Fruit fly (Drosophila melanogaster) whole organism, embryonic: ENCODE measurements around the gene KFase.
A peak's percentile ranks its signal among the peaks of the same experiment; 100 is the strongest.

ENCODE experiments used
- ATbp ChIP-seq: fragments of 200-800 bp; sonication (Bioruptor generic); optimal IDR thresholded peaks from 2 replicates; lab custom pipeline; 2017; ENCODE audit warnings: missing biosample characterization, mild to moderate bottlenecking, missing genetic modification characterization, missing genetic modification reagents
- Atf-2 ChIP-seq: fragments of 200-800 bp; sonication (Bioruptor generic); optimal IDR thresholded peaks from 2 replicates; lab custom pipeline; 2016; ENCODE audit warnings: missing biosample characterization, missing genetic modification characterization
- B-H1 ChIP-seq: fragments of 200-800 bp; sonication (Bioruptor generic); IDR thresholded peaks from 3 replicates; pipeline ENCODE4 v1.3.6; 2022; ENCODE audit warnings: missing biosample characterization, missing genetic modification characterization
- C15 ChIP-seq: fragments of 200-800 bp; sonication (Bioruptor generic); IDR thresholded peaks from 3 replicates; pipeline ENCODE4 v1.3.6; 2022; ENCODE audit warnings: missing biosample characterization, missing genetic modification characterization
- CG11085 ChIP-seq: fragments of 200-800 bp; sonication (Bioruptor generic); IDR thresholded peaks from 2 replicates; pipeline ENCODE4 v1.3.6; 2022; ENCODE audit warnings: missing biosample characterization, missing genetic modification characterization
- CG12155 ChIP-seq: fragments of 200-800 bp; sonication (Bioruptor generic); optimal IDR thresholded peaks from 3 replicates; lab custom pipeline; 2016; ENCODE audit warnings: missing biosample characterization, missing genetic modification characterization
- CG14441 ChIP-seq: fragments of 200-800 bp; sonication (Bioruptor generic); IDR thresholded peaks from 2 replicates; pipeline ENCODE4 v1.3.6; 2022; ENCODE audit warnings: missing biosample characterization, missing genetic modification characterization
- CG14667 ChIP-seq: fragments of 200-800 bp; sonication (Bioruptor generic); IDR thresholded peaks from 2 replicates; pipeline ENCODE4 v1.3.6; 2022; ENCODE audit warnings: missing biosample characterization, missing genetic modification characterization
- CG14710 ChIP-seq: fragments of 200-800 bp; sonication (Bioruptor generic); optimal IDR thresholded peaks from 3 replicates; lab custom pipeline; 2019; ENCODE audit warnings: missing biosample characterization, mild to moderate bottlenecking, missing genetic modification characterization, moderate library complexity
- CG1603 ChIP-seq: fragments of 200-800 bp; sonication (Bioruptor generic); optimal IDR thresholded peaks from 2 replicates; lab custom pipeline; 2019; ENCODE audit warnings: missing biosample characterization, mild to moderate bottlenecking, missing genetic modification characterization, moderate library complexity
- CG1647 ChIP-seq: fragments of 200-800 bp; sonication (Bioruptor generic); optimal IDR thresholded peaks from 3 replicates; lab custom pipeline; 2016; ENCODE audit warnings: missing biosample characterization, missing genetic modification characterization
- CG17359 ChIP-seq: fragments of 200-800 bp; sonication (Bioruptor generic); optimal IDR thresholded peaks from 3 replicates; lab custom pipeline; 2018; ENCODE audit warnings: missing biosample characterization, mild to moderate bottlenecking, missing genetic modification characterization, moderate library complexity
- CG17361 ChIP-seq: fragments of 200-800 bp; sonication (Bioruptor generic); IDR thresholded peaks from 3 replicates; pipeline ENCODE4 v1.3.6; 2022; ENCODE audit warnings: missing biosample characterization, missing genetic modification characterization
- CG17568 ChIP-seq: fragments of 200-800 bp; sonication (Bioruptor generic); optimal IDR thresholded peaks from 2 replicates; lab custom pipeline; 2018; ENCODE audit warnings: missing biosample characterization, mild to moderate bottlenecking, missing genetic modification characterization, moderate library complexity
- CG18011 ChIP-seq: fragments of 200-800 bp; sonication (Bioruptor generic); optimal IDR thresholded peaks from 2 replicates; lab custom pipeline; 2017; ENCODE audit warnings: missing biosample characterization, missing genetic modification characterization, mild to moderate bottlenecking, moderate library complexity, missing genotype
- CG18476 ChIP-seq: fragments of 200-800 bp; sonication (Bioruptor generic); optimal IDR thresholded peaks from 2 replicates; lab custom pipeline; 2016; ENCODE audit warnings: missing biosample characterization, mild to moderate bottlenecking, missing genetic modification characterization
- CG2875 ChIP-seq: fragments of 200-800 bp; sonication (Bioruptor generic); optimal IDR thresholded peaks from 2 replicates; lab custom pipeline; 2017; ENCODE audit warnings: missing biosample characterization, mild to moderate bottlenecking, missing genetic modification characterization, missing genetic modification reagents
- CG30020 ChIP-seq: fragments of 200-800 bp; optimal IDR thresholded peaks from 2 replicates; lab custom pipeline; 2019; ENCODE audit warnings: missing biosample characterization, mild to moderate bottlenecking, missing genetic modification characterization, moderate library complexity
- CG30403 ChIP-seq: fragments of 200-800 bp; sonication (Bioruptor generic); optimal IDR thresholded peaks from 3 replicates; lab custom pipeline; 2016; ENCODE audit warnings: missing biosample characterization, missing genetic modification characterization
- CG30431 ChIP-seq: fragments of 200-800 bp; sonication (Bioruptor generic); optimal IDR thresholded peaks from 2 replicates; lab custom pipeline; 2017; ENCODE audit warnings: missing biosample characterization, missing genetic modification characterization
- CG31224 ChIP-seq: fragments of 200-800 bp; sonication (Bioruptor generic); IDR thresholded peaks from 2 replicates; pipeline ENCODE4 v1.3.6; 2022; ENCODE audit warnings: missing biosample characterization, missing genetic modification characterization
- CG31441 ChIP-seq: fragments of 200-800 bp; sonication (Bioruptor generic); IDR thresholded peaks from 2 replicates; pipeline ENCODE4 v1.3.6; 2022; ENCODE audit warnings: missing biosample characterization, missing genetic modification characterization
- CG3281 ChIP-seq: fragments of 200-800 bp; sonication (Bioruptor generic); optimal IDR thresholded peaks from 3 replicates; lab custom pipeline; 2017; ENCODE audit warnings: missing biosample characterization, mild to moderate bottlenecking, missing genetic modification characterization
- CG4328 ChIP-seq: fragments of 200-800 bp; sonication (Bioruptor generic); optimal IDR thresholded peaks from 3 replicates; lab custom pipeline; 2017; ENCODE audit warnings: missing biosample characterization, missing genetic modification reagents, missing genetic modification characterization
- CG7839 ChIP-seq: fragments of 200-800 bp; sonication (Bioruptor generic); optimal IDR thresholded peaks from 3 replicates; lab custom pipeline; 2018; ENCODE audit warnings: missing biosample characterization, mild to moderate bottlenecking, missing genetic modification characterization, moderate library complexity
- CG8290 ChIP-seq, 3 experiments: fragments of 200-800 bp; sonication (Bioruptor generic); optimal IDR thresholded peaks; 2 replicates each; lab custom pipeline; 2016 to 2019; ENCODE audit warnings: missing biosample characterization in 3 of 3, missing genetic modification characterization in 3 of 3, mild to moderate bottlenecking in 2 of 3, moderate library complexity in 1 of 3
- CG8359 ChIP-seq: fragments of 200-800 bp; sonication (Bioruptor generic); optimal IDR thresholded peaks from 2 replicates; lab custom pipeline; 2017; ENCODE audit warnings: missing biosample characterization, mild to moderate bottlenecking, missing genetic modification characterization, borderline replicate concordance
- CG8388 ChIP-seq: fragments of 200-800 bp; sonication (Bioruptor generic); optimal IDR thresholded peaks from 2 replicates; lab custom pipeline; 2019; ENCODE audit warnings: missing biosample characterization, mild to moderate bottlenecking, missing genetic modification characterization, moderate library complexity
- CG9727 ChIP-seq: fragments of 200-800 bp; sonication (Bioruptor generic); optimal IDR thresholded peaks from 3 replicates; lab custom pipeline; 2017; ENCODE audit warnings: missing biosample characterization, mild to moderate bottlenecking, missing genetic modification characterization
- D19A ChIP-seq: fragments of 200-800 bp; optimal IDR thresholded peaks from 3 replicates; lab custom pipeline; 2019; ENCODE audit warnings: missing biosample characterization, mild to moderate bottlenecking, missing genetic modification characterization, moderate library complexity
- Doc2 ChIP-seq: fragments of 200-800 bp; sonication (Bioruptor generic); IDR thresholded peaks from 2 replicates; pipeline ENCODE4 v1.3.6; 2022; ENCODE audit warnings: missing biosample characterization, missing genetic modification characterization
- E2f1 ChIP-seq: fragments of 200-800 bp; sonication (Bioruptor generic); IDR thresholded peaks from 2 replicates; pipeline ENCODE4 v1.3.6; 2022; ENCODE audit warnings: missing biosample characterization, missing genetic modification characterization
- Fer2 ChIP-seq: fragments of 200-800 bp; sonication (Bioruptor generic); optimal IDR thresholded peaks from 2 replicates; lab custom pipeline; 2018; ENCODE audit warnings: missing biosample characterization, mild to moderate bottlenecking, missing genetic modification characterization, moderate library complexity
- Fer3 ChIP-seq: fragments of 200-800 bp; sonication (Bioruptor generic); optimal IDR thresholded peaks from 2 replicates; lab custom pipeline; 2018; ENCODE audit warnings: missing biosample characterization, mild to moderate bottlenecking, missing genetic modification characterization, moderate library complexity
- GATAe ChIP-seq: fragments of 200-800 bp; sonication (Bioruptor generic); conservative IDR thresholded peaks from 2 replicates; pipeline ENCODE4 v1.3.6; 2022; ENCODE audit warnings: missing biosample characterization, missing genetic modification characterization
- HHEX ChIP-seq: fragments of 200-800 bp; sonication (Bioruptor generic); optimal IDR thresholded peaks from 3 replicates; lab custom pipeline; 2017; ENCODE audit warnings: missing biosample characterization, mild to moderate bottlenecking, missing genetic modification characterization, missing genetic modification reagents
- Hmx ChIP-seq: fragments of 200-800 bp; sonication (Bioruptor generic); optimal IDR thresholded peaks from 2 replicates; lab custom pipeline; 2016; ENCODE audit warnings: missing biosample characterization, missing genetic modification characterization
- Max ChIP-seq: fragments of 200-800 bp; sonication (Bioruptor generic); optimal IDR thresholded peaks from 2 replicates; lab custom pipeline; 2016; ENCODE audit warnings: missing biosample characterization, mild to moderate bottlenecking, missing genetic modification characterization
- Optix ChIP-seq: fragments of 200-800 bp; sonication (Bioruptor generic); IDR thresholded peaks from 3 replicates; pipeline ENCODE4 v1.3.6; 2022; ENCODE audit warnings: missing biosample characterization, missing genetic modification characterization
- PHDP ChIP-seq: fragments of 200-800 bp; sonication (Bioruptor generic); optimal IDR thresholded peaks from 3 replicates; lab custom pipeline; 2018; ENCODE audit warnings: missing biosample characterization, mild to moderate bottlenecking, missing genetic modification characterization, moderate library complexity
- crol ChIP-seq: fragments of 200-800 bp; sonication (Bioruptor generic); IDR thresholded peaks from 2 replicates; pipeline ENCODE4 v1.3.6; 2022; ENCODE audit warnings: missing biosample characterization, missing genetic modification characterization
- ken ChIP-seq: fragments of 200-800 bp; sonication (Bioruptor generic); IDR thresholded peaks from 3 replicates; pipeline ENCODE4 v1.3.6; 2022; ENCODE audit warnings: missing biosample characterization, missing genetic modification characterization
- nom ChIP-seq: fragments of 200-800 bp; sonication (Bioruptor generic); optimal IDR thresholded peaks from 2 replicates; lab custom pipeline; 2017; ENCODE audit warnings: missing biosample characterization, missing genetic modification characterization, mild to moderate bottlenecking, moderate library complexity, missing genetic modification reagents
- otp ChIP-seq: fragments of 200-800 bp; sonication (Bioruptor generic); IDR thresholded peaks from 3 replicates; pipeline ENCODE4, ENCODE4 v1.3.6; 2022; ENCODE audit warnings: missing biosample characterization, missing genetic modification characterization
- psq ChIP-seq: fragments of 200-800 bp; sonication (Bioruptor generic); optimal IDR thresholded peaks from 2 replicates; lab custom pipeline; 2017; ENCODE audit warnings: missing biosample characterization, missing genetic modification characterization
- ranshi ChIP-seq: fragments of 200-800 bp; sonication (Bioruptor generic); IDR thresholded peaks from 2 replicates; pipeline ENCODE4 v1.3.6; 2022; ENCODE audit warnings: missing biosample characterization, missing genetic modification characterization
- run ChIP-seq: fragments of 200-800 bp; sonication (Bioruptor generic); optimal IDR thresholded peaks from 3 replicates; lab custom pipeline; 2018; ENCODE audit warnings: missing biosample characterization, mild to moderate bottlenecking, missing genetic modification characterization
- slbo ChIP-seq: fragments of 200-800 bp; sonication (Bioruptor generic); IDR thresholded peaks from 2 replicates; pipeline ENCODE4 v1.3.6; 2022; ENCODE audit warnings: missing biosample characterization, missing genetic modification characterization
- sqz ChIP-seq: fragments of 200-800 bp; sonication (Bioruptor generic); optimal IDR thresholded peaks from 3 replicates; lab custom pipeline; 2018; ENCODE audit warnings: missing biosample characterization, mild to moderate bottlenecking, missing genetic modification characterization
- yki ChIP-seq: fragments of >200 bp; optimal IDR thresholded peaks from 3 replicates; lab custom pipeline; 2018

KFase gene

dm6 chr2L:6447581-6448333 is 40.8 kb downstream of the KFase start (continued):
- no peak for TF ChIP-seq Fer3
- TF ChIP-seq psq, result no peak
- TF ChIP-seq CG31224 (GFP tag; lab: Robert Waterston, UW), result no peak
- no peak for TF ChIP-seq CG1647 (GFP tag; lab: Kevin White, UChicago)
- TF ChIP-seq sqz, result no peak
- TF ChIP-seq CG7839, result no peak
- TF ChIP-seq CG17361, result no peak
- TF ChIP-seq crol (GFP tag; lab: Robert Waterston, UW), result peak; percentile 84
- TF ChIP-seq CG3281 (GFP tag; lab: Kevin White, UChicago), result no peak
- TF ChIP-seq CG14441, result no peak
- no peak for TF ChIP-seq otp
- no peak for TF ChIP-seq CG12155
- TF ChIP-seq ATbp (GFP tag; lab: Kevin White, UChicago), result no peak
- TF ChIP-seq Fer2, result no peak
- TF ChIP-seq CG8359 (GFP tag; lab: Kevin White, UChicago), result no peak
- no peak for TF ChIP-seq CG30431 (GFP tag; lab: Kevin White, UChicago)
- TF ChIP-seq CG18011 (GFP tag; lab: Kevin White, UChicago), result no peak
- peak; percentile 22 for TF ChIP-seq run (tag; lab: Kevin White, UChicago)
- no peak for TF ChIP-seq CG17359
- no peak for TF ChIP-seq CG14667 (GFP tag; lab: Robert Waterston, UW)
- peak; percentile 78 for TF ChIP-seq nom (GFP tag; lab: Kevin White, UChicago)
- no peak for TF ChIP-seq CG31441 (GFP tag; lab: Robert Waterston, UW)
- TF ChIP-seq GATAe (GFP tag; lab: Robert Waterston, UW), result peak; percentile 69
- no peak for TF ChIP-seq CG11085 (GFP tag; lab: Robert Waterston, UW)
- no peak for TF ChIP-seq CG18476
- no peak for TF ChIP-seq D19A
- no peak for TF ChIP-seq HHEX
- no peak for TF ChIP-seq ranshi (GFP tag; lab: Robert Waterston, UW)
- TF ChIP-seq CG8388 (GFP tag; lab: Kevin White, UChicago), result no peak
- TF ChIP-seq C15, result no peak
- no peak for TF ChIP-seq B-H1 (GFP tag; lab: Robert Waterston, UW)
- TF ChIP-seq Optix (GFP tag; lab: Robert Waterston, UW), result no peak
- TF ChIP-seq Max, result no peak
- no peak for TF ChIP-seq Doc2 (GFP tag; lab: Robert Waterston, UW)
- no peak for TF ChIP-seq CG14710 (tag; lab: Kevin White, UChicago)
- TF ChIP-seq CG30020, result no peak
- no peak for TF ChIP-seq E2f1 (GFP tag; lab: Robert Waterston, UW)
- no peak for TF ChIP-seq CG1603 (tag; lab: Kevin White, UChicago)
- TF ChIP-seq yki (lab: Kevin White, UChicago), result no peak
- TF ChIP-seq CG4328 (GFP tag; lab: Kevin White, UChicago), result no peak
- no peak for TF ChIP-seq PHDP
- TF ChIP-seq CG8290 (GFP tag; optimal IDR thresholded peaks at IDR 0.05; lab: Kevin White, UChicago), result no peak
- TF ChIP-seq CG8290 (tag; optimal IDR thresholded peaks at IDR 0.05; lab: Kevin White, UChicago), result no peak
- TF ChIP-seq CG9727 (GFP tag; lab: Kevin White, UChicago), result no peak
- TF ChIP-seq Hmx (GFP tag; lab: Kevin White, UChicago), result no peak
- TF ChIP-seq CG30403 (GFP tag; lab: Kevin White, UChicago), result no peak
- TF ChIP-seq CG17568 (GFP tag; lab: Kevin White, UChicago), result no peak
- TF ChIP-seq CG2875, result no peak
- TF ChIP-seq Atf-2 (GFP tag; lab: Kevin White, UChicago), result no peak
- TF ChIP-seq slbo (GFP tag; lab: Robert Waterston, UW), result no peak
- no peak for TF ChIP-seq ken (GFP tag; lab: Robert Waterston, UW)
